Worm (Caenorhabditis elegans): Measurements from ENCODE around the gene thn-5.

- TF ChIP-seq lin-13 (tag; optimal IDR thresholded peaks at IDR 0.05) (no peak), pha-4 (tag; optimal IDR thresholded peaks at IDR 0.05) (no peak), drap-1 (GFP tag; optimal IDR thresholded peaks at IDR 0.05) (no peak), ces-1 (GFP tag; optimal IDR thresholded peaks at IDR 0.05) (no peak), nhr-28 (tag; optimal IDR thresholded peaks at IDR 0.05) (no peak), unc-62 (GFP tag; optimal IDR thresholded peaks at IDR 0.05) (no peak), snpc-4 (tag; optimal IDR thresholded peaks at IDR 0.05) (no peak), mep-1 (tag; optimal IDR thresholded peaks at IDR 0.05) (no peak), nhr-237 (tag; optimal IDR thresholded peaks at IDR 0.05) (no peak), blmp-1 (tag; optimal IDR thresholded peaks at IDR 0.05) (no peak), nhr-12 (tag; optimal IDR thresholded peaks at IDR 0.05) (no peak), elt-3 (tag; optimal IDR thresholded peaks at IDR 0.05) (no peak), flh-1 (GFP tag; optimal IDR thresholded peaks at IDR 0.05) (no peak), ztf-11 (tag; optimal IDR thresholded peaks at IDR 0.05) (no peak)
Observed at ce11 chrIV:5277752-5278151, 47.1 kb downstream of the thn-5 start, which contains the start of gene F36H12.17.
